Fruit fly (Drosophila melanogaster) whole organism, prepupa: ENCODE results near the gene Rac1.

ENCODE experiments used
- Blimp-1 ChIP-seq: fragments of 200-800 bp; sonication (Bioruptor generic); optimal IDR thresholded peaks from 3 replicates; lab custom pipeline; 2017; ENCODE audit warnings: missing biosample characterization, missing genetic modification characterization, mild to moderate bottlenecking, moderate library complexity, missing genetic modification reagents
- CG10631 ChIP-seq: fragments of 200-800 bp; sonication (Bioruptor generic); optimal IDR thresholded peaks from 2 replicates; lab custom pipeline; 2016; ENCODE audit warnings: missing biosample characterization, missing genetic modification characterization
- CG10669 ChIP-seq: fragments of 200-800 bp; sonication (Bioruptor generic); optimal IDR thresholded peaks from 3 replicates; lab custom pipeline; 2018; ENCODE audit warnings: missing biosample characterization, mild to moderate bottlenecking, missing genetic modification characterization, moderate library complexity
- CG11294 ChIP-seq: fragments of 200-800 bp; sonication (Bioruptor generic); IDR thresholded peaks from 2 replicates; pipeline ENCODE4 v1.3.6; 2022; ENCODE audit warnings: missing biosample characterization, missing genetic modification characterization
- CG11762 ChIP-seq: fragments of 200-800 bp; sonication (Bioruptor generic); optimal IDR thresholded peaks from 3 replicates; lab custom pipeline; 2016; ENCODE audit warnings: missing biosample characterization, missing genetic modification characterization; ENCODE audit not compliant: insufficient read depth
- CG15336 ChIP-seq: fragments of 200-800 bp; sonication (Bioruptor generic); IDR thresholded peaks from 2 replicates; pipeline ENCODE4 v1.3.6; 2022; ENCODE audit warnings: missing biosample characterization, missing genetic modification characterization
- CG1621 ChIP-seq: fragments of 200-800 bp; sonication (Bioruptor generic); optimal IDR thresholded peaks from 3 replicates; lab custom pipeline; 2018; ENCODE audit warnings: missing biosample characterization, mild to moderate bottlenecking, missing genetic modification characterization
- CG3032 ChIP-seq: fragments of 200-800 bp; optimal IDR thresholded peaks from 2 replicates; lab custom pipeline; 2019; ENCODE audit warnings: missing biosample characterization, mild to moderate bottlenecking, missing genetic modification characterization, moderate library complexity
- CG31627 ChIP-seq: fragments of 200-800 bp; sonication (Bioruptor generic); optimal IDR thresholded peaks from 3 replicates; lab custom pipeline; 2016; ENCODE audit warnings: missing biosample characterization, missing genetic modification characterization
- CG32006 ChIP-seq: fragments of 200-800 bp; sonication (Bioruptor generic); optimal IDR thresholded peaks from 3 replicates; lab custom pipeline; 2017; ENCODE audit warnings: missing biosample characterization, mild to moderate bottlenecking, missing genetic modification characterization
- CG3919 ChIP-seq: fragments of 200-800 bp; sonication (Bioruptor generic); optimal IDR thresholded peaks from 3 replicates; lab custom pipeline; 2016; ENCODE audit warnings: missing biosample characterization, missing genetic modification characterization
- CG4318 ChIP-seq: fragments of 200-800 bp; sonication (Bioruptor generic); optimal IDR thresholded peaks from 3 replicates; lab custom pipeline; 2017; ENCODE audit warnings: missing biosample characterization, mild to moderate bottlenecking, missing genetic modification characterization
- CG6163 ChIP-seq: fragments of 200-800 bp; sonication (Bioruptor generic); IDR thresholded peaks from 3 replicates; pipeline ENCODE4 v1.3.6; 2022; ENCODE audit warnings: missing biosample characterization, missing genetic modification characterization
- CG6792 ChIP-seq: fragments of 200-800 bp; sonication (Bioruptor generic); optimal IDR thresholded peaks from 3 replicates; lab custom pipeline; 2016; ENCODE audit warnings: missing biosample characterization, missing genetic modification characterization
- CG6854 ChIP-seq: fragments of 200-800 bp; sonication (Bioruptor generic); optimal IDR thresholded peaks from 2 replicates; lab custom pipeline; 2017; ENCODE audit warnings: missing biosample characterization, mild to moderate bottlenecking, missing genetic modification characterization
- CG8119 ChIP-seq: fragments of 200-800 bp; sonication (Bioruptor generic); IDR thresholded peaks from 3 replicates; pipeline ENCODE4 v1.3.6; 2022; ENCODE audit warnings: missing biosample characterization, missing genetic modification characterization
- CG8319 ChIP-seq: fragments of 200-800 bp; sonication (Bioruptor generic); optimal IDR thresholded peaks from 3 replicates; lab custom pipeline; 2016; ENCODE audit warnings: missing biosample characterization, missing genetic modification characterization
- Eip75B ChIP-seq: fragments of 200-800 bp; sonication (Bioruptor generic); optimal IDR thresholded peaks from 3 replicates; lab custom pipeline; 2016; ENCODE audit warnings: missing biosample characterization, missing genetic modification characterization
- Eip78C ChIP-seq: fragments of 200-800 bp; sonication (Bioruptor generic); peaks from one replicate; lab custom pipeline; 2016; ENCODE audit warnings: missing biosample characterization, missing genetic modification characterization
- Ets21C ChIP-seq: fragments of 200-800 bp; sonication (Bioruptor generic); optimal IDR thresholded peaks from 3 replicates; lab custom pipeline; 2016; ENCODE audit warnings: missing biosample characterization, missing genetic modification characterization
- Ets96B ChIP-seq: fragments of 200-800 bp; optimal IDR thresholded peaks from 2 replicates; lab custom pipeline; 2019; ENCODE audit warnings: missing biosample characterization, mild to moderate bottlenecking, missing genetic modification characterization, moderate library complexity
- Hr39 ChIP-seq: fragments of 200-800 bp; sonication (Bioruptor generic); optimal IDR thresholded peaks from 2 replicates; lab custom pipeline; 2016; ENCODE audit warnings: missing biosample characterization, missing genetic modification characterization
- Lpt ChIP-seq: fragments of 200-800 bp; sonication (Bioruptor generic); optimal IDR thresholded peaks from 3 replicates; lab custom pipeline; 2016; ENCODE audit warnings: missing biosample characterization, missing genetic modification characterization
- Met ChIP-seq: fragments of 200-800 bp; sonication (Bioruptor generic); optimal IDR thresholded peaks from 3 replicates; lab custom pipeline; 2016; ENCODE audit warnings: missing biosample characterization, missing genetic modification characterization
- OdsH ChIP-seq: fragments of 200-800 bp; sonication (Bioruptor generic); optimal IDR thresholded peaks from 3 replicates; lab custom pipeline; 2016; ENCODE audit warnings: missing biosample characterization, missing genetic modification characterization
- Smox ChIP-seq: fragments of 200-800 bp; sonication (Bioruptor generic); optimal IDR thresholded peaks from 3 replicates; lab custom pipeline; 2016; ENCODE audit warnings: missing biosample characterization, missing genetic modification characterization
- Sox102F ChIP-seq: fragments of 200-800 bp; sonication (Bioruptor generic); optimal IDR thresholded peaks from 2 replicates; lab custom pipeline; 2016; ENCODE audit warnings: missing biosample characterization, mild to moderate bottlenecking, missing genetic modification characterization
- Sox14 ChIP-seq: fragments of 200-800 bp; sonication (Bioruptor generic); optimal IDR thresholded peaks from 3 replicates; lab custom pipeline; 2016; ENCODE audit warnings: missing biosample characterization, missing genetic modification characterization
- Sox15 ChIP-seq: fragments of 200-800 bp; sonication (Bioruptor generic); optimal IDR thresholded peaks from 3 replicates; lab custom pipeline; 2016; ENCODE audit warnings: missing biosample characterization, missing genetic modification characterization
- achi ChIP-seq: fragments of 200-800 bp; sonication (Bioruptor generic); optimal IDR thresholded peaks from 3 replicates; lab custom pipeline; 2016; ENCODE audit warnings: missing biosample characterization, missing genetic modification characterization
- acj6 ChIP-seq: fragments of 200-800 bp; sonication (Bioruptor generic); optimal IDR thresholded peaks from 3 replicates; lab custom pipeline; 2016; ENCODE audit warnings: missing biosample characterization, missing genetic modification characterization
- cyc ChIP-seq: fragments of 200-800 bp; sonication (Bioruptor generic); optimal IDR thresholded peaks from 3 replicates; lab custom pipeline; 2016; ENCODE audit warnings: missing biosample characterization, missing genetic modification characterization
- dac ChIP-seq: fragments of 200-800 bp; sonication (Bioruptor generic); optimal IDR thresholded peaks from 2 replicates; lab custom pipeline; 2017; ENCODE audit warnings: missing biosample characterization, mild to moderate bottlenecking, missing genetic modification characterization
- dsx ChIP-seq: fragments of 200-800 bp; optimal IDR thresholded peaks from 3 replicates; lab custom pipeline; 2019; ENCODE audit warnings: missing biosample characterization, mild to moderate bottlenecking, missing genetic modification characterization, moderate library complexity; ENCODE audit not compliant: poor library complexity, severe bottlenecking
- esn ChIP-seq: fragments of 200-800 bp; sonication (Bioruptor generic); optimal IDR thresholded peaks from 2 replicates; lab custom pipeline; 2016; ENCODE audit warnings: missing biosample characterization, mild to moderate bottlenecking, missing genetic modification characterization, moderate library complexity
- fd59A ChIP-seq: fragments of 200-800 bp; sonication (Bioruptor generic); optimal IDR thresholded peaks from 2 replicates; lab custom pipeline; 2017; ENCODE audit warnings: missing biosample characterization, mild to moderate bottlenecking, missing genetic modification characterization, missing genetic modification reagents
- fd85E ChIP-seq: fragments of 200-800 bp; sonication (Bioruptor generic); optimal IDR thresholded peaks from 3 replicates; lab custom pipeline; 2016; ENCODE audit warnings: missing biosample characterization, missing genetic modification characterization
- fkh ChIP-seq: fragments of 200-800 bp; sonication (Bioruptor generic); optimal IDR thresholded peaks from 3 replicates; lab custom pipeline; 2017; ENCODE audit warnings: missing biosample characterization, mild to moderate bottlenecking, missing genetic modification characterization, moderate library complexity
- lz ChIP-seq: fragments of 200-800 bp; sonication (Bioruptor generic); optimal IDR thresholded peaks from 3 replicates; lab custom pipeline; 2016; ENCODE audit warnings: missing biosample characterization, missing genetic modification characterization
- net ChIP-seq: fragments of 200-800 bp; sonication (Bioruptor generic); optimal IDR thresholded peaks from 3 replicates; lab custom pipeline; 2016; ENCODE audit warnings: missing biosample characterization, missing genetic modification characterization
- pdm3 ChIP-seq: fragments of 200-800 bp; sonication (Bioruptor generic); optimal IDR thresholded peaks from 3 replicates; lab custom pipeline; 2016; ENCODE audit warnings: missing biosample characterization, missing genetic modification characterization
- salr ChIP-seq, 2 experiments: fragments of 200-800 bp; sonication (Bioruptor generic); optimal IDR thresholded peaks; 3 replicates each; lab custom pipeline; 2016 to 2018; ENCODE audit warnings: missing biosample characterization in 2 of 2, missing genetic modification characterization in 2 of 2, mild to moderate bottlenecking in 1 of 2
- spab ChIP-seq: fragments of 200-800 bp; sonication (Bioruptor generic); optimal IDR thresholded peaks from 2 replicates; lab custom pipeline; 2017; ENCODE audit warnings: missing biosample characterization, mild to moderate bottlenecking, missing genetic modification characterization, missing genetic modification reagents
- ss ChIP-seq, 2 experiments: fragments of 200-800 bp; sonication (Bioruptor generic); optimal IDR thresholded peaks; 2 replicates in 1 of 2; 3 replicates in 1 of 2; lab custom pipeline; 2017 to 2018; ENCODE audit warnings: mild to moderate bottlenecking in 2 of 2, missing biosample characterization in 2 of 2, missing genetic modification characterization in 2 of 2, moderate library complexity in 1 of 2
- svp ChIP-seq: fragments of 200-800 bp; sonication (Bioruptor generic); peaks from one replicate; lab custom pipeline; 2016; ENCODE audit warnings: missing biosample characterization, missing genetic modification characterization
- topi ChIP-seq: fragments of 200-800 bp; sonication (Bioruptor generic); optimal IDR thresholded peaks from 3 replicates; lab custom pipeline; 2016; ENCODE audit warnings: missing biosample characterization, missing genetic modification characterization
- vri ChIP-seq: fragments of 200-800 bp; sonication (Bioruptor generic); optimal IDR thresholded peaks from 3 replicates; lab custom pipeline; 2016; ENCODE audit warnings: missing biosample characterization, mild to moderate bottlenecking, missing genetic modification characterization

Rac1 gene

DNA sequence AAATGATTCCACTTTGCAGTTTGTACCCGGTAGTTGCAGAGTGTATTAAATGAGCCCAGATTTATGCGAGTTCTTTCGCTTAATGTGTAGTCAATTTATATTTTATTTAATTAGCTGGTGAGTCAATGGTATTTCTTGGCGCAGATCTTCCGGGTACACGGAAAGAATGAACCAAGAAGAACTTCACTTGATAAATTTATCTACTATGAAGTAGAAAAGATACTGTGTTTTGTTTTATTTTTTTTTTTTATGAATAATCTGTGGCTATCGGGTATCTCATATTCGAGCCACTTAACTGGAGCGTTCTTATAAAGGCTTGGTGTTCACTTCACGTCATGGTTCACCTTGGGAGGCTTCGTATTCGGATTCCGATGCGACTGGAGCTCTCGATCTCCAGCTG is 37.5 kb downstream of the Rac1 start:
- TF ChIP-seq CG11294 (no peak), Blimp-1 (GFP tag; lab: Kevin White, UChicago) (no peak), Met (peak; percentile 53), spab (no peak), Ets21C (GFP tag; lab: Kevin White, UChicago) (peak; percentile 15), CG4318 (GFP tag; lab: Kevin White, UChicago) (no peak), CG1621 (tag; lab: Kevin White, UChicago) (no peak), Smox (GFP tag; lab: Kevin White, UChicago) (peak; percentile 57), fd59A (GFP tag; lab: Kevin White, UChicago) (no peak), CG8319 (GFP tag; lab: Kevin White, UChicago) (no peak), CG10631 (GFP tag; lab: Kevin White, UChicago) (peak; percentile 56), salr (GFP tag; optimal IDR thresholded peaks at IDR 0.05; lab: Kevin White, UChicago) (peak in 1 of 2 experiments; percentile 5), fd85E (no peak), dsx (GFP tag; lab: Kevin White, UChicago) (no peak), dac (GFP tag; lab: Kevin White, UChicago) (no peak), Lpt (no peak), lz (GFP tag; lab: Kevin White, UChicago) (peak; percentile 52), CG32006 (GFP tag; lab: Kevin White, UChicago) (peak; percentile 32), CG8119 (GFP tag; lab: Robert Waterston, UW) (no peak), CG6163 (no peak), Ets96B (tag; lab: Kevin White, UChicago) (no peak), topi (GFP tag; lab: Kevin White, UChicago) (peak; percentile 72), Eip75B (GFP tag; lab: Kevin White, UChicago) (peak; percentile 56), OdsH (GFP tag; lab: Kevin White, UChicago) (peak; percentile 44), acj6 (GFP tag; lab: Kevin White, UChicago) (peak; percentile 29), CG3919 (GFP tag; lab: Kevin White, UChicago) (peak; percentile 37), CG6792 (GFP tag; lab: Kevin White, UChicago) (peak; percentile 17), svp (GFP tag; lab: Kevin White, UChicago) (peak; percentile 89), CG3032 (tag; lab: Kevin White, UChicago) (no peak), CG15336 (GFP tag; lab: Robert Waterston, UW) (no peak), esn (GFP tag; lab: Kevin White, UChicago) (peak; percentile 62), achi (GFP tag; lab: Kevin White, UChicago) (peak; percentile 29), CG10669 (GFP tag; lab: Kevin White, UChicago) (no peak), Hr39 (GFP tag; lab: Kevin White, UChicago) (peak; percentile 45), cyc (GFP tag; lab: Kevin White, UChicago) (peak; percentile 27), CG11762 (GFP tag; lab: Kevin White, UChicago) (no peak), CG6854 (GFP tag; lab: Kevin White, UChicago) (no peak), Sox102F (GFP tag; lab: Kevin White, UChicago) (peak; percentile 40), vri (GFP tag; lab: Kevin White, UChicago) (peak; percentile 7), pdm3 (GFP tag; lab: Kevin White, UChicago) (peak; percentile 36), fkh (GFP tag; lab: Kevin White, UChicago) (no peak), CG31627 (GFP tag; lab: Kevin White, UChicago) (peak; percentile 40), Eip78C (GFP tag; lab: Kevin White, UChicago) (peak; percentile 89), Sox14 (GFP tag; lab: Kevin White, UChicago) (peak; percentile 26), Sox15 (GFP tag; lab: Kevin White, UChicago) (peak; percentile 1), ss (GFP tag; optimal IDR thresholded peaks at IDR 0.05; lab: Kevin White, UChicago) (peak in 1 of 2 experiments; percentile 10), net (GFP tag; lab: Kevin White, UChicago) (no peak)
- TF ChIP-seq, all 60 proteins: peak for 26
